Fruit fly (Drosophila melanogaster): Measurements from ENCODE around the gene CG10096.

- no peak for TF ChIP-seq CTCF (optimal IDR thresholded peaks at IDR 0.05)
- TF ChIP-seq CG8478 (optimal IDR thresholded peaks at IDR 0.05) = no peak
These were observed 3.0 kb upstream of the CG10096 start, which contains the start of gene Cyp9f3 for dm6 chr3R:12398620-12399247.
